Fruit fly (Drosophila melanogaster) Kc167 (cell line): Measurements from ENCODE around the gene CG3071.

Experiments used
- Myc ChIP-seq: fragments of >200 bp; optimal IDR thresholded peaks from 2 replicates; lab custom pipeline; 2017; ENCODE audit warnings: missing external identifiers
- Sin3A ChIP-seq: fragments of >200 bp; optimal IDR thresholded peaks from 2 replicates; lab custom pipeline; 2018; ENCODE audit warnings: missing external identifiers
- h ChIP-seq: fragments of >200 bp; optimal IDR thresholded peaks from 3 replicates; lab custom pipeline; 2018; ENCODE audit warnings: missing external identifiers
- insv ChIP-seq: fragments of >200 bp; optimal IDR thresholded peaks from 3 replicates; lab custom pipeline; 2018; ENCODE audit warnings: missing external identifiers
- psq ChIP-seq: fragments of >200 bp; optimal IDR thresholded peaks from 2 replicates; lab custom pipeline; 2017; ENCODE audit warnings: missing external identifiers
- ttk ChIP-seq: sonication (Bioruptor generic); optimal IDR thresholded peaks from 2 replicates; lab custom pipeline; 2017; ENCODE audit warnings: missing external identifiers

The CG3071 gene

DNA sequence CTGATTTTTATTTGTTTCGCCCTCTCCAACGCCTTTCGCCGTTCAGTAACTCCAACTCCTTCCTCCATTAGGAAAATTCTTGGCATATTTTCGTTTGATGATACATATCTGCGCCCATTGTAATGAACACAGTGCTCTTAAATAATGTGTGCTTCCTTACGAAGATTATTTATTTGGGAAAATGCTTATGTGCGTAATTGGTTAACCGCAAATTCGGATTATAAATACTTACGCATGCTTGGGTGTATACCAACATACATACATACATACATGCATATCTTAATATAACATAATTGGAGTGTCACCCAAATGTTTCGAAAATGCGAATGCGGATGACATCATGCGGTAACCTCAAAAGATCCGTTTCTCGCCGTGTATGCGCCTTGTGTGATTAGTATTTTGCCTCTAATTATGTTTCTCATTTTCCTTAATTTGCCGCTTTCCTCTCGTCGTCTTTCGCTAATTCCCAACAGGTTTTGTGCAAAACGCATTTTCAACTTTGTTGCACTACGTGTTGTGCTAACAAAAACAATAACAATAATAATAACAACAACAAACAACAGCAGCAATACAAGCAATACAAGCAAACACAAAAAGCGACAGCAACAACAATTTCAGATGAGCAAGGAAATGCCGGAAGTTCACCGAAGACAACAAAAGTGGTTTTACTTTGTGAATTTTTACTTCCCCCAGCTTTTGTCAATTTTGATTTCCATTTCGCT, 42.0 kb downstream of the CG3071 start:
- TF ChIP-seq insv (lab: Kevin White, UChicago) (no peak), Myc (lab: Kevin White, UChicago) (no peak)

DNA sequence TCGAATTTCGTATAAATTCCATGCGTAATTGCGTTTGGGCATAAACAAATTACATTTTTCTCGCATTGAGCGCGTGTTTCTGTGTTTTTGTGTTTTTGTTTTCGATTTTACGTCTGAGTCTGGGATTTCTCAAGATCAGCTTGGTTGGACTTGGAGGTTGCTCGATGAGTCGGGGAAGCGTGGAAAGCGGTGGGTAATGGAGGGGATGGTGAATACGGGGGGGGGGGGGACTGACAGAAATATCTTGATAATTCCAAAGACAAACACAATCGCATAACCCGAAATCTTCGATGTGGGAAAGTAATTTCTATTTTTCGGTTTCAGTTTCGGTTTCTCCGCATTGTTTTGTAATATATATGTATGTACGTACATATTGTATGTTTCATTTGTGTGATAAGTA, 42.6 kb downstream of the CG3071 start:
- no peak for TF ChIP-seq ttk (lab: Kevin White, UChicago)
- TF ChIP-seq psq: no peak
- TF ChIP-seq Sin3A (lab: Kevin White, UChicago): no peak
- TF ChIP-seq h (lab: Kevin White, UChicago): no peak
- TF ChIP-seq insv (lab: Kevin White, UChicago): no peak
- no peak for TF ChIP-seq Myc (lab: Kevin White, UChicago)

DNA sequence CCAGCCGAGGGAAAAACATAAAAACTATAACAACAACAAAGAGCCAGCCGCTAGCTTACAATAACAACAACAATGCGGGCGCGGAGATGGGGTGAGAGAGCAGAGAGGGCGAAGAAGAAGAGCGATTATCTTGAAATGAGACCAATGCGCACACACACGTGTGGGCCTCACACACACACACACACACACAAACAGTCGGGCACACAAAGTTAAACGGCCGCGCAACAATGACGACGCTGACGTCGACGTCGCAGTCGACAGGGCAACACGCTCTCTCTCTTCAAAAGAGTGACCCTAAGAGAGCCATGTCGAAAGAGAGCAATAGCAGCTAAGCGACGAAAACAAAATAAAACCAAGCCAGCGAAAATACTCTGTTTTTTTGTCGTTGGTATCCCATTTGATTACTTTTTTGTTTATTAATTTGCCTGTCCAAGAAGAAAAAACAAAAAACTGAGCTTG, 43.2 kb downstream of the CG3071 start:
- no peak for TF ChIP-seq insv (lab: Kevin White, UChicago)

DNA sequence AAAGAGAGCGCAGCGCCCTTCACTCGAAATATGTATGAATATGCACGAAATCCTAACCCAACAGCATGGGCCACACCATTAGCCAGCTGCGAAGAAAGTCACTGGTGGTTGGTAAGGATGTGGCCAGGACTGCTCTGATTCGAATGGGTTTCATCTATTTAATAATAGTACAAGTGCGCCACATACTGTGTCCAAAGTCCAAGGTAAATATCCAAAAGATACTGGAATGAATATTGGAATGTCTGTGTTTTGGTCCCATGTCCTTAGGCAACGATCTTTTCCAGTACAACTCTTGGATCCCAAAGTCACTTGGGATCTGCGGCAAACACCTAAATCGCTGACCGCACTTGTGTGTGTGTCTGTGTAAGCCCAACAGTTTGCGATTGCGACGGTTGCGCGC, 43.7 kb downstream of the CG3071 start:
- TF ChIP-seq Sin3A (lab: Kevin White, UChicago) (no peak), ttk (lab: Kevin White, UChicago) (no peak), h (lab: Kevin White, UChicago) (no peak), insv (lab: Kevin White, UChicago) (no peak), psq (no peak), Myc (lab: Kevin White, UChicago) (no peak)

DNA sequence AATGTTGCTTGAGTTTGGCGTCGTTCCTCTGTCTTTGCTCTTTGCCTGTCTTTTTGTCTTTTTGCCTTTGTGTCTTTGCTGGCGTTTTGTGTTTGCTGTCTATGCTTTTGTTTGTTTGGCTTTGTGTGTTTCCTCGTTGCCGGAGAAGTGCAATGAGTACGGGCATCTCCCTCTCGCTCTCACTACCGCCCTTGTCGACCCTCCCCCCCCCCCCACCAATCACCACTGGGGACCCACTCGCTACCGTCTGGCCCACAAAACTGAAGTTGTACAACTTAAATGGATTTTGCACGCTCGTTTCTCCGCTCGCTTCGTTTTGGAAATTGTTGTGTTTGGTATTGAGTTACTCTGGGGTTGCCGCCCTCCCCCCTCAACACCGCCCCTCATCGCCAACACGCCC, 44.1 kb downstream of the CG3071 start:
- TF ChIP-seq Myc (lab: Kevin White, UChicago): no peak
- TF ChIP-seq psq: no peak

DNA sequence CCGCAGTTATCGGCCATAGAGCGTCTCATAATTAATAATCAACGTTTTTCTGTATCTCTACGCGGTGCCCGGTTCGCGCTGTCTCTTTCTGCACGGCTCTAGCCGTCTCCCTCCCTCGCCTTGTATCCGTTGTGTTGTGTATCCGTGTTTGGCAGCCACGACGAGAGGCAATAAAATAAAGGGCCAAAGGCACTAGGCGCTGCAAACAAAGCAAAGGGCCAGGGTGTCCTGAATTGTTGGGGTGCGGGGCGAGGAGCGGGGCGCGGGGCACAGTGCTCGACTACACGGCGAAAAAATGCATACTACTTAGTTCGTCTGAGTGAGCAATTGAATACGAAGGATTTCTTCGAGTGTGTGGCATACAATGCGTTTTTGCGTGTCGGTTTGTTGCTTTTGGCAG, 44.9 kb downstream of the CG3071 start:
- TF ChIP-seq h (lab: Kevin White, UChicago) (no peak), psq (no peak), Sin3A (lab: Kevin White, UChicago) (no peak), insv (lab: Kevin White, UChicago) (no peak), Myc (lab: Kevin White, UChicago) (no peak), ttk (lab: Kevin White, UChicago) (no peak)

DNA sequence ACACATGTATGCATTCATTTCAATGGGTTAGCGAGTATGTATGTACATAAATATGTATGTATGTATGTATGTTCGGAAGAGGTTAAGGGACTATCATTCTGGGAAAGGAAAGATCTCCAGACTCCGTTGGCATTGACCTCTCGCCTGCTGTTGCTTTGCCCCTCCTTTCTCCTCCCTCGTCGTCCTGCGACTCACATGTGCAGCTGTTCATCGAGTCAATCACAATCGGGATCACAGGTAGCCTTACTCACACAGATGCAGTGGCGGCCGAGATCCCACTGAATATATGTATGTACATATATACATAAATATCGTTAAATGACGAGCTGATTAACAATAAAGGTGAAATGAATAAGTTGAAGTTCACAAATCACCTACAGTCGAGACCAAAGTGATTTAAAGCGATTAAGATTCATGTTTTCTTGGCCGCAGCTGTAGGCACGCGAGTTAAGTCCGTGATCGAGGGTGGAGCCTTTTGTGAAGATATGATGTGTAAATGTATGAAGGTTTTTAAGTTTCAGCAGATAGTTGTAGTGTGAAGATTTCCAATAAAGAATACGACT, 45.8 kb downstream of the CG3071 start:
- TF ChIP-seq Myc (lab: Kevin White, UChicago) (no peak), Sin3A (lab: Kevin White, UChicago) (no peak), ttk (lab: Kevin White, UChicago) (no peak), insv (lab: Kevin White, UChicago) (no peak), h (lab: Kevin White, UChicago) (no peak), psq (no peak)
